Worm (Caenorhabditis elegans) whole organism, L4 larva: ENCODE measurements around the gene fip-2.

Source experiments
- lir-3 ChIP-seq: sonication (generic microtip); optimal IDR thresholded peaks from 2 replicates; lab custom pipeline; 2016; ENCODE audit warnings: mild to moderate bottlenecking, missing genetic modification characterization, missing compliant biosample characterization
- nhr-237 ChIP-seq: sonication (generic microtip); optimal IDR thresholded peaks from 2 replicates; lab custom pipeline; 2017; ENCODE audit warnings: missing biosample characterization, missing genetic modification characterization
- set-16 ChIP-seq: fragments of 200-800 bp; sonication (Bioruptor generic); IDR thresholded peaks from 2 replicates; pipeline ENCODE4 v1.3.6; 2022; ENCODE audit warnings: missing genetic modification reagents, missing genetic modification characterization, missing compliant biosample characterization

DNA sequence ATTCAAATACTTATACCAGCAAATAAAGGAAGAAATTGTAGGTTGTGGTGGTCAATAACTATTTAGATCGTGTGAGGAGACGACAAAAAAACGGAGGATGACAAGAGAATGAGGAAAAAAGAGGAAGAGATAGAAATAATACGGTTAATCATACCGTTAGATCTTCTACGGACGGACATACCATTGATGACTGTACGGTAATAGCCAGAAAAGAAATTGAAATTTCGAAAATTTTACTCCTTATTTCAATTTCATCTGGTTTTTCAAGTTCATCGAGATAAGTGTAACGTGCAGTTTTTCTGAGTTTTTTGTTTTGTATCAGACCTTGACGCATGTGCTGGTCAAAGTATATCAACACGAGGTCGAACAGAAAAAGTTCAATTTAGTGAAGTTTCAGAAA is 1.9 kb upstream of the fip-2 start:
- TF ChIP-seq lir-3 (tag; lab: Kevin White, UChicago) (no peak), set-16 (no peak), nhr-237 (tag; lab: Kevin White, UChicago) (no peak)
